Fruit fly (Drosophila melanogaster) whole organism, pupa: ENCODE results near the gene dah.

Experiments
- CG10348 ChIP-seq: fragments of 200-800 bp; sonication (Bioruptor generic); IDR thresholded peaks from 2 replicates; pipeline ENCODE4 v1.3.6; 2022; ENCODE audit warnings: missing biosample characterization, missing genetic modification characterization
- CG12605 ChIP-seq: fragments of 200-800 bp; sonication (Bioruptor generic); IDR thresholded peaks from 2 replicates; pipeline ENCODE4 v1.3.6; 2022; ENCODE audit warnings: missing biosample characterization, missing genetic modification characterization
- CG13204 ChIP-seq: fragments of 200-800 bp; sonication (Bioruptor generic); optimal IDR thresholded peaks from 2 replicates; lab custom pipeline; 2018; ENCODE audit warnings: missing biosample characterization, mild to moderate bottlenecking, missing genetic modification characterization, moderate library complexity
- CG14655 ChIP-seq: fragments of 200-800 bp; sonication (Bioruptor generic); optimal IDR thresholded peaks from 3 replicates; lab custom pipeline; 2017; ENCODE audit warnings: mild to moderate bottlenecking, missing biosample characterization, missing genetic modification reagents, missing genetic modification characterization
- CG15710 ChIP-seq: fragments of 200-800 bp; sonication (Bioruptor generic); optimal IDR thresholded peaks from 2 replicates; lab custom pipeline; 2018; ENCODE audit warnings: missing biosample characterization, mild to moderate bottlenecking, missing genetic modification characterization, moderate library complexity
- CG17806 ChIP-seq: fragments of 200-800 bp; sonication (Bioruptor generic); optimal IDR thresholded peaks from 2 replicates; lab custom pipeline; 2018; ENCODE audit warnings: missing biosample characterization, mild to moderate bottlenecking, missing genetic modification characterization, moderate library complexity
- CG32121 ChIP-seq: fragments of 200-800 bp; sonication (Bioruptor generic); IDR thresholded peaks from 2 replicates; pipeline ENCODE4 v1.3.6; 2022; ENCODE audit warnings: missing biosample characterization, missing genetic modification characterization
- CG34367 ChIP-seq: fragments of 200-800 bp; sonication (Bioruptor generic); optimal IDR thresholded peaks from 2 replicates; lab custom pipeline; 2018; ENCODE audit warnings: missing biosample characterization, mild to moderate bottlenecking, missing genetic modification characterization
- CG4496 ChIP-seq: fragments of 200-800 bp; sonication (Bioruptor generic); IDR thresholded peaks from 3 replicates; pipeline ENCODE4 v1.3.6; 2022; ENCODE audit warnings: missing biosample characterization, missing genetic modification characterization
- CG8159 ChIP-seq: fragments of 200-800 bp; sonication (Bioruptor generic); optimal IDR thresholded peaks from 3 replicates; lab custom pipeline; 2018; ENCODE audit warnings: missing biosample characterization, mild to moderate bottlenecking, missing genetic modification characterization, moderate library complexity
- CG8301 ChIP-seq: fragments of 200-800 bp; sonication (Bioruptor generic); optimal IDR thresholded peaks from 2 replicates; lab custom pipeline; 2018; ENCODE audit warnings: missing biosample characterization, mild to moderate bottlenecking, missing genetic modification characterization
- CG9948 ChIP-seq: fragments of 200-800 bp; sonication (Bioruptor generic); optimal IDR thresholded peaks from 2 replicates; lab custom pipeline; 2018; ENCODE audit warnings: missing biosample characterization, mild to moderate bottlenecking, missing genetic modification characterization, moderate library complexity
- D1 ChIP-seq: fragments of 200-800 bp; sonication (Bioruptor generic); optimal IDR thresholded peaks from 2 replicates; lab custom pipeline; 2018; ENCODE audit warnings: missing biosample characterization, mild to moderate bottlenecking, missing genetic modification characterization, moderate library complexity
- EcR ChIP-seq: fragments of 200-800 bp; sonication (Bioruptor generic); optimal IDR thresholded peaks from 3 replicates; lab custom pipeline; 2019; ENCODE audit warnings: missing biosample characterization, missing genetic modification characterization, mild to moderate bottlenecking, moderate library complexity, missing genetic modification reagents
- Ets98B ChIP-seq: fragments of 200-800 bp; sonication (Bioruptor generic); IDR thresholded peaks from 2 replicates; pipeline ENCODE4 v1.3.6; 2022; ENCODE audit warnings: missing biosample characterization, missing genetic modification characterization
- Pif1A ChIP-seq: fragments of 200-800 bp; sonication (Bioruptor generic); optimal IDR thresholded peaks from 3 replicates; lab custom pipeline; 2016; ENCODE audit warnings: missing biosample characterization, missing genetic modification characterization
- Pif1B ChIP-seq: fragments of 200-800 bp; sonication (Bioruptor generic); optimal IDR thresholded peaks from 3 replicates; lab custom pipeline; 2016; ENCODE audit warnings: missing biosample characterization, missing genetic modification characterization
- Snoo ChIP-seq: fragments of 200-800 bp; sonication (Bioruptor generic); optimal IDR thresholded peaks from 3 replicates; lab custom pipeline; 2017; ENCODE audit warnings: missing biosample characterization, mild to moderate bottlenecking, missing genetic modification characterization, inconsistent platforms
- fd96Ca ChIP-seq: fragments of 200-800 bp; sonication (Bioruptor generic); IDR thresholded peaks from 3 replicates; pipeline ENCODE4 v1.3.6; 2022; ENCODE audit warnings: missing biosample characterization, missing genetic modification characterization
- gl ChIP-seq: fragments of 200-800 bp; sonication (Bioruptor generic); optimal IDR thresholded peaks from 2 replicates; lab custom pipeline; 2018; ENCODE audit warnings: missing biosample characterization, mild to moderate bottlenecking, missing genetic modification characterization
- rn ChIP-seq: fragments of 200-800 bp; sonication (Bioruptor generic); IDR thresholded peaks from 2 replicates; pipeline ENCODE4 v1.3.6; 2022; ENCODE audit warnings: missing biosample characterization, missing genetic modification characterization

dah gene

dm6 chrX:15307485-15308138, 20.5 kb upstream of the dah start:
- TF ChIP-seq CG14655 (GFP tag; lab: Kevin White, UChicago) (no peak), CG12605 (GFP tag; lab: Robert Waterston, UW) (no peak)

- TF ChIP-seq CG32121 (0 out of 2 replicates have a peak, but pooled peaks have one; percentile 21), CG9948 (tag; lab: Kevin White, UChicago) (no peak), EcR (no peak)
These were observed 19.6 kb upstream of the dah start for dm6 chrX:15308456-15308954.

DNA sequence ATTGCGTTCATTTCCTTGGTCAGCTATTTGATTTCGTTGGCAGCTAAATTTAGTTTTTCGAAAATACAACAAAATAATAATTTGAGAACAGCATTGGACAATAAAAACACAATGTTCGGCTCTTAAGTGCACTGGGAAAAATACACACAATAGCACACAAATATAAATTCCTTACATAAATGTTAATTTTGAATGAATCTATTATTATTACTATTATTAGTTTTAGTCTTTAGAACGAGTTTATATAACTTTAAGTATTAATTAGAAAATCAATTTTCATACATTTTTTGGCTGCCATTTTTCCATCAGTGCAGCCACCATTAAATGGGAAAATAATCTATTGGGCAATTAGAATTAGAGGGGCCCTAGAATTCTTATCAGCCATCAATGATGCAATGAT, 18.2 kb upstream of the dah start:
- TF ChIP-seq Pif1A (GFP tag; lab: Kevin White, UChicago) (no peak), CG10348 (GFP tag; lab: Robert Waterston, UW) (no peak), CG12605 (GFP tag; lab: Robert Waterston, UW) (no peak), rn (GFP tag; lab: Robert Waterston, UW) (no peak), fd96Ca (no peak), CG15710 (tag; lab: Kevin White, UChicago) (no peak), CG13204 (no peak), EcR (no peak), CG8301 (tag; lab: Kevin White, UChicago) (no peak), Pif1B (no peak), gl (tag; lab: Kevin White, UChicago) (no peak), Ets98B (GFP tag; lab: Robert Waterston, UW) (no peak), CG9948 (tag; lab: Kevin White, UChicago) (no peak), CG8159 (tag; lab: Kevin White, UChicago) (no peak), CG32121 (no peak), Snoo (tag; lab: Kevin White, UChicago) (no peak)

- TF ChIP-seq Ets98B (GFP tag; lab: Robert Waterston, UW) (no peak; the same call in 1 of the 2 replicates), Snoo (tag; lab: Kevin White, UChicago) (peak; percentile 66), CG10348 (GFP tag; lab: Robert Waterston, UW) (no peak), CG15710 (tag; lab: Kevin White, UChicago) (peak; percentile 61), CG13204 (peak; percentile 12), CG8301 (tag; lab: Kevin White, UChicago) (peak; percentile 54), gl (tag; lab: Kevin White, UChicago) (no peak), CG4496 (GFP tag; lab: Robert Waterston, UW) (peak; percentile 77), CG9948 (tag; lab: Kevin White, UChicago) (peak; percentile 56), Pif1A (GFP tag; lab: Kevin White, UChicago) (peak; percentile 14), EcR (no peak), Pif1B (no peak), CG8159 (tag; lab: Kevin White, UChicago) (peak; percentile 77), CG32121 (peak; percentile 48; the same call in 1 of the 2 replicates), CG17806 (tag; lab: Kevin White, UChicago) (peak; percentile 42), rn (GFP tag; lab: Robert Waterston, UW) (0 out of 2 replicates have a peak, but pooled peaks have one; percentile 11), fd96Ca (peak; percentile 13; the same call in 1 of the 3 replicates), CG34367 (peak; percentile 32), CG12605 (GFP tag; lab: Robert Waterston, UW) (peak; percentile 30; the same call in 1 of the 2 replicates), CG14655 (GFP tag; lab: Kevin White, UChicago) (peak; percentile 77), D1 (tag; lab: Kevin White, UChicago) (no peak)
These were observed 15.9 kb upstream of the dah start for dm6 chrX:15312074-15312881.

DNA sequence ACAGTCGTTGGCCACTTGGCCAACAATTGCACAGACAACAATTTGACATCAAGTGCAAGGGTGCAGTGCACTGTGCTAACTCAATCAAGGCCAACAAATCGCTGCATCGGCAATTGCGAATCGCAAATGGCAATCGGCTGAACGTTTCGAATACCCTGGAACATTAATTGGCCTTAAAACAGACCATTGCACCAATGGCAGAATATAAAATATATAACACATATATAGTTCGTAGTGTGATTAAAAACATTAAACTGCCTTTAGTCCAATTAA, 15.3 kb upstream of the dah start:
- TF ChIP-seq EcR (peak; percentile 70), CG9948 (tag; lab: Kevin White, UChicago) (no peak), CG10348 (GFP tag; lab: Robert Waterston, UW) (no peak)

DNA sequence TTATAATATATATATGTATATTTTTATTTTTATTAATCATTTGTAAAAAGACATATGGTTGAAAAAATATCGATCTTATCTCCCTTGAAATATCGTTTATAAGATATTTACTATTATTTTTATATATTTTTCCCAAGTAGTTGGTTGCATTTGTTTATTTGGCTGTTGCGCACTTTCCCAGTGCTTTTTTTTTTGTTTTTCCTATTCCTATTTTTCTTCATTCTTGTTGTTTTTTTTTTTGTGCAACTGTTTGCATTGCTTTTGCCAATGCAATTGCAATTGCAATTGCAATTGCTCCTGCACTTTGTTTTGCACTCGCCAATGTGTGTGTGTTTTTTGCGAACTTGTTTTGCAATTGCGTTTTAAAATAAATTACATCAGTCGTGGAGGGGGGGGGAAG, 14.8 kb upstream of the dah start:
- TF ChIP-seq CG14655 (GFP tag; lab: Kevin White, UChicago) (peak; percentile 45), CG10348 (GFP tag; lab: Robert Waterston, UW) (no peak), CG34367 (no peak), fd96Ca (no peak), CG8159 (tag; lab: Kevin White, UChicago) (no peak), Snoo (tag; lab: Kevin White, UChicago) (no peak), D1 (tag; lab: Kevin White, UChicago) (no peak), CG12605 (GFP tag; lab: Robert Waterston, UW) (peak; percentile 94), CG4496 (GFP tag; lab: Robert Waterston, UW) (peak; percentile 90), CG32121 (peak; percentile 37; the same call in 1 of the 2 replicates), CG9948 (tag; lab: Kevin White, UChicago) (no peak), gl (tag; lab: Kevin White, UChicago) (no peak), Pif1B (no peak), CG17806 (tag; lab: Kevin White, UChicago) (no peak), CG15710 (tag; lab: Kevin White, UChicago) (no peak), Pif1A (GFP tag; lab: Kevin White, UChicago) (no peak), rn (GFP tag; lab: Robert Waterston, UW) (0 out of 2 replicates have a peak, but pooled peaks have one; percentile 21), Ets98B (GFP tag; lab: Robert Waterston, UW) (peak; percentile 75), EcR (no peak), CG13204 (no peak), CG8301 (tag; lab: Kevin White, UChicago) (no peak)
